Worm (Caenorhabditis elegans): ENCODE measurements around the gene C05D11.1.

Gene C05D11.1

ce11 chrIII:6405121-6405520, 31.3 kb upstream of the C05D11.1 start:
- no peak for TF ChIP-seq tra-4 (tag; optimal IDR thresholded peaks at IDR 0.05)
- no peak for TF ChIP-seq F13C5.2 (tag; optimal IDR thresholded peaks at IDR 0.05)
- no peak for TF ChIP-seq scrt-1 (GFP tag; IDR thresholded peaks at IDR 0.05)
- TF ChIP-seq hmg-4 (GFP tag; optimal IDR thresholded peaks at IDR 0.05), result no peak
- TF ChIP-seq flt-1 (GFP tag; IDR thresholded peaks at IDR 0.05), result no peak
- no peak for TF ChIP-seq aly-1 (tag; optimal IDR thresholded peaks at IDR 0.05)

DNA sequence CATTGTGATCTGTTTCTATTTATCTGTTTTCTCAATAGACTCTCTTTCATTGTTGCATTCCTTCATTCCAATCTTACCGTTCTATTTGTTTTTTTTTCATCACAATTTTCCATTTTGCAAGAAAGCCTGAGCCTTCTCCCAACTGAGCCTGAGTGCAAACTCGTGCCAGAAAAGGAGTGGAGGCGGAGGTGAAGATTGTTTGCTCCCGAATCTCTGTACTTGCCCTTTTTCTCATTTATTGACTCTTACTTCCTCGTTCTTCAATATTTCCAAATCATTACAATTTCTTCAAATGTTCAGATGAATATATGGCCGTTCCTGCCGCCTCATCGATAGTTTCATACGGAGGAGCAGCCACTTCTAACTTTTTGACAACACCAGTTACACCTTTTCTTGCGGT, 29.6 kb upstream of the C05D11.1 start, which contains the start of gene let-756:
Gene let-756, plus strand, starts transcription at position 301 of the 400 bp plus-strand sequence.
- TF ChIP-seq tra-4 (tag; optimal IDR thresholded peaks at IDR 0.05), result no peak
- TF ChIP-seq tbx-11 (GFP tag; IDR thresholded peaks at IDR 0.05), result no peak
- no peak for TF ChIP-seq hnd-1 (tag; optimal IDR thresholded peaks at IDR 0.05)
- TF ChIP-seq scrt-1 (GFP tag; IDR thresholded peaks at IDR 0.05), result no peak
- no peak for TF ChIP-seq flt-1 (GFP tag; IDR thresholded peaks at IDR 0.05)
- no peak for TF ChIP-seq sea-1 (GFP tag; conservative IDR thresholded peaks at IDR 0.05)
- no peak for TF ChIP-seq F13C5.2 (tag; optimal IDR thresholded peaks at IDR 0.05)
- TF ChIP-seq hmbx-1 (tag; optimal IDR thresholded peaks at IDR 0.05), result no peak
- TF ChIP-seq B0310.2 (tag; optimal IDR thresholded peaks at IDR 0.05), result no peak
- TF ChIP-seq ama-1 (optimal IDR thresholded peaks at IDR 0.05), result no peak
- no peak for TF ChIP-seq ceh-13 (GFP tag; optimal IDR thresholded peaks at IDR 0.05)
- TF ChIP-seq ceh-36 (tag; optimal IDR thresholded peaks at IDR 0.05), result no peak
- no peak for TF ChIP-seq tbx-37 (GFP tag; conservative IDR thresholded peaks at IDR 0.05)
- TF ChIP-seq pes-1 (GFP tag; IDR thresholded peaks at IDR 0.05), result no peak

- TF ChIP-seq B0310.2 (tag; optimal IDR thresholded peaks at IDR 0.05) (no peak), ceh-36 (tag; optimal IDR thresholded peaks at IDR 0.05) (no peak), flt-1 (GFP tag; IDR thresholded peaks at IDR 0.05) (no peak), F13C5.2 (tag; optimal IDR thresholded peaks at IDR 0.05) (no peak), tbx-11 (GFP tag; IDR thresholded peaks at IDR 0.05) (no peak), tbx-37 (GFP tag; conservative IDR thresholded peaks at IDR 0.05) (no peak), ama-1 (optimal IDR thresholded peaks at IDR 0.05) (no peak), scrt-1 (GFP tag; IDR thresholded peaks at IDR 0.05) (no peak), ceh-13 (GFP tag; optimal IDR thresholded peaks at IDR 0.05) (no peak), pes-1 (GFP tag; IDR thresholded peaks at IDR 0.05) (no peak), tra-4 (tag; optimal IDR thresholded peaks at IDR 0.05) (no peak), ets-7 (tag; optimal IDR thresholded peaks at IDR 0.05) (no peak), sea-1 (GFP tag; conservative IDR thresholded peaks at IDR 0.05) (no peak), aly-1 (tag; optimal IDR thresholded peaks at IDR 0.05) (no peak), hnd-1 (tag; optimal IDR thresholded peaks at IDR 0.05) (no peak), hmbx-1 (tag; optimal IDR thresholded peaks at IDR 0.05) (no peak), hmg-4 (GFP tag; optimal IDR thresholded peaks at IDR 0.05) (no peak)
Measured at ce11 chrIII:6411430-6411829, 25.0 kb upstream of the C05D11.1 start.

- TF ChIP-seq scrt-1 (GFP tag; IDR thresholded peaks at IDR 0.05) (no peak), pes-1 (GFP tag; IDR thresholded peaks at IDR 0.05) (no peak), hmbx-1 (tag; optimal IDR thresholded peaks at IDR 0.05) (no peak), tra-4 (tag; optimal IDR thresholded peaks at IDR 0.05) (no peak), flt-1 (GFP tag; IDR thresholded peaks at IDR 0.05) (no peak)
Measured at ce11 chrIII:6411914-6412313, 24.5 kb upstream of the C05D11.1 start, which contains the start of gene C05D11.5. Gene C05D11.5, minus strand, starts transcription at chrIII:6412014.

- TF ChIP-seq tra-4 (tag; optimal IDR thresholded peaks at IDR 0.05) (no peak), pes-1 (GFP tag; IDR thresholded peaks at IDR 0.05) (no peak), hmbx-1 (tag; optimal IDR thresholded peaks at IDR 0.05) (no peak), ets-7 (tag; optimal IDR thresholded peaks at IDR 0.05) (no peak), B0310.2 (tag; optimal IDR thresholded peaks at IDR 0.05) (no peak), tbx-11 (GFP tag; IDR thresholded peaks at IDR 0.05) (no peak), aly-1 (tag; optimal IDR thresholded peaks at IDR 0.05) (no peak), ceh-13 (GFP tag; optimal IDR thresholded peaks at IDR 0.05) (no peak), ceh-36 (tag; optimal IDR thresholded peaks at IDR 0.05) (no peak), hnd-1 (tag; optimal IDR thresholded peaks at IDR 0.05) (no peak), tbx-37 (GFP tag; conservative IDR thresholded peaks at IDR 0.05) (no peak), F13C5.2 (tag; optimal IDR thresholded peaks at IDR 0.05) (no peak), ama-1 (optimal IDR thresholded peaks at IDR 0.05) (no peak), scrt-1 (GFP tag; IDR thresholded peaks at IDR 0.05) (no peak), sea-1 (GFP tag; conservative IDR thresholded peaks at IDR 0.05) (no peak)
Measured at ce11 chrIII:6415306-6415973, 21.0 kb upstream of the C05D11.1 start, which contains the start of gene nas-4. Gene nas-4, minus strand, starts transcription at chrIII:6415656.

DNA sequence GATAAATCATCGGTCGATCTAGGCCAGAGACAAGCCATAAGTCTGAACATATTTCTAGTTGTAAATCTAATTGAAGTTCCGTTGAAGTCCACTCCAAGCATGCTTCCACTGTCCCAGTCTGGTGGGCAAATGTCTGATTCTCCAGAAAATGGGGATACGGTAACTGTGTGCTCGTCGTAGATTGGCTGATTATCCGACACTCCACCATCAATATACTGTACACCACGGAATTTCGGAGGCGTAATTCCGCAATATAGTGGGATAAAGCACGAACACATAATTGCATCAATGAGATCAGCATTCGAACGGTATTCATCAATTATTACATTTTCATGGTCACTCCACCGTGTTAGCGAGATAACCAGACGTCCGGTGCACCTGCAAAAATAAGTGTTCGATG, 18.2 kb upstream of the C05D11.1 start:
- TF ChIP-seq ets-7 (tag; optimal IDR thresholded peaks at IDR 0.05), result no peak
- no peak for TF ChIP-seq tbx-11 (GFP tag; IDR thresholded peaks at IDR 0.05)
- no peak for TF ChIP-seq hmg-4 (GFP tag; optimal IDR thresholded peaks at IDR 0.05)
- no peak for TF ChIP-seq aly-1 (tag; optimal IDR thresholded peaks at IDR 0.05)
- TF ChIP-seq flt-1 (GFP tag; IDR thresholded peaks at IDR 0.05), result no peak
- TF ChIP-seq F13C5.2 (tag; optimal IDR thresholded peaks at IDR 0.05), result no peak
- TF ChIP-seq ceh-13 (GFP tag; optimal IDR thresholded peaks at IDR 0.05), result no peak
- TF ChIP-seq scrt-1 (GFP tag; IDR thresholded peaks at IDR 0.05), result no peak
- no peak for TF ChIP-seq hmbx-1 (tag; optimal IDR thresholded peaks at IDR 0.05)
- TF ChIP-seq tra-4 (tag; optimal IDR thresholded peaks at IDR 0.05), result no peak
- no peak for TF ChIP-seq ama-1 (optimal IDR thresholded peaks at IDR 0.05)
- no peak for TF ChIP-seq hnd-1 (tag; optimal IDR thresholded peaks at IDR 0.05)
- no peak for TF ChIP-seq tbx-37 (GFP tag; conservative IDR thresholded peaks at IDR 0.05)
- no peak for TF ChIP-seq B0310.2 (tag; optimal IDR thresholded peaks at IDR 0.05)
- TF ChIP-seq pes-1 (GFP tag; IDR thresholded peaks at IDR 0.05), result no peak
- no peak for TF ChIP-seq ceh-36 (tag; optimal IDR thresholded peaks at IDR 0.05)
- TF ChIP-seq sea-1 (GFP tag; conservative IDR thresholded peaks at IDR 0.05), result no peak

DNA sequence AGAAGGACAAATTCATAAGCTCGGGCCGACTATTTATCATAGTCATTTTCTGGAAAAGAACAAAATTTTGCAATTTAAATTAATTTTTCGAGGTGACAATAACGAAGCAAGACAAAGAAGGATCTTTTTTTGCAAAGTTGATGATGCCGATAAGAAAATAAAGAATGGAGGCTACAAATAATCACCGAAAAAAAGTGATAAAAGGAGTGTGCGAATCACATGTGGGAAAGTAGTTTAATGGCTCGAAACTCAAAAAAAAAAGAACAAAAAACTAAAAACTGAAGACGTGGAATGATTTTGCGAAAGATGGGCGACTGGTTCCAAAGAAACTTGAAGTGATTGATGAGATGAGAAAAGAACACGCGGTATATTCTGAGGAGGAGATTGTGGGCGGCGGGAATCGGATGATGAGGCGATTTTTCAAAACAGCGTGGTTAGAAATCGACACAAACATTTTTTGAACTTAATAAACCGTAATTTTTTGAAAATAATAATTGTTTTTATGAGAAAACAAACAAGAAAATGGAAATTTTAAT, 16.9 kb upstream of the C05D11.1 start, which contains the start of gene atgl-1:
Gene atgl-1, minus strand, starts transcription at position 51 of the 536 bp plus-strand sequence.
- TF ChIP-seq flt-1 (GFP tag; IDR thresholded peaks at IDR 0.05), result no peak
- no peak for TF ChIP-seq F13C5.2 (tag; optimal IDR thresholded peaks at IDR 0.05)
- no peak for TF ChIP-seq scrt-1 (GFP tag; IDR thresholded peaks at IDR 0.05)
- TF ChIP-seq ets-7 (tag; optimal IDR thresholded peaks at IDR 0.05), result no peak
- no peak for TF ChIP-seq B0310.2 (tag; optimal IDR thresholded peaks at IDR 0.05)
- no peak for TF ChIP-seq ceh-13 (GFP tag; optimal IDR thresholded peaks at IDR 0.05)
- TF ChIP-seq hnd-1 (tag; optimal IDR thresholded peaks at IDR 0.05), result no peak
- TF ChIP-seq tbx-37 (GFP tag; conservative IDR thresholded peaks at IDR 0.05), result no peak
- TF ChIP-seq hmbx-1 (tag; optimal IDR thresholded peaks at IDR 0.05), result no peak
- no peak for TF ChIP-seq ceh-36 (tag; optimal IDR thresholded peaks at IDR 0.05)
- TF ChIP-seq sea-1 (GFP tag; conservative IDR thresholded peaks at IDR 0.05), result no peak
- TF ChIP-seq tra-4 (tag; optimal IDR thresholded peaks at IDR 0.05), result no peak
- TF ChIP-seq aly-1 (tag; optimal IDR thresholded peaks at IDR 0.05), result no peak
- TF ChIP-seq pes-1 (GFP tag; IDR thresholded peaks at IDR 0.05), result no peak
- TF ChIP-seq ama-1 (optimal IDR thresholded peaks at IDR 0.05), result no peak
- no peak for TF ChIP-seq tbx-11 (GFP tag; IDR thresholded peaks at IDR 0.05)
- TF ChIP-seq hmg-4 (GFP tag; optimal IDR thresholded peaks at IDR 0.05), result no peak
